Fruit fly (Drosophila melanogaster) whole organism, embryonic: ENCODE data around the gene CG7714.

Experiments used
- Atf-2 ChIP-seq: fragments of 200-800 bp; sonication (Bioruptor generic); optimal IDR thresholded peaks from 2 replicates; lab custom pipeline; 2016; ENCODE audit warnings: missing biosample characterization, missing genetic modification characterization
- CG10274 ChIP-seq: fragments of 200-800 bp; sonication (Bioruptor generic); optimal IDR thresholded peaks from 3 replicates; lab custom pipeline; 2017; ENCODE audit warnings: missing biosample characterization, mild to moderate bottlenecking, missing genetic modification characterization
- CG10431 ChIP-seq: fragments of 200-800 bp; sonication (Bioruptor generic); optimal IDR thresholded peaks from 3 replicates; lab custom pipeline; 2018; ENCODE audit warnings: missing biosample characterization, mild to moderate bottlenecking, missing genetic modification characterization
- CG10959 ChIP-seq: fragments of 200-800 bp; sonication (Bioruptor generic); IDR thresholded peaks from 2 replicates; pipeline ENCODE4 v1.3.6; 2022; ENCODE audit warnings: missing biosample characterization, missing genetic modification characterization
- CG12104 ChIP-seq: fragments of 200-800 bp; sonication (Bioruptor generic); optimal IDR thresholded peaks from 3 replicates; lab custom pipeline; 2016; ENCODE audit warnings: missing biosample characterization, missing genetic modification characterization
- CG13894 ChIP-seq: fragments of 200-800 bp; sonication (Bioruptor generic); optimal IDR thresholded peaks from 3 replicates; lab custom pipeline; 2018; ENCODE audit warnings: missing biosample characterization, mild to moderate bottlenecking, missing genetic modification characterization, moderate library complexity
- CG14014 ChIP-seq: fragments of 200-800 bp; sonication (Bioruptor generic); IDR thresholded peaks from 2 replicates; pipeline ENCODE4 v1.3.6; 2022; ENCODE audit warnings: missing biosample characterization, missing genetic modification characterization
- CG15269 ChIP-seq: fragments of 200-800 bp; sonication (Bioruptor generic); optimal IDR thresholded peaks from 2 replicates; lab custom pipeline; 2018; ENCODE audit warnings: missing biosample characterization, mild to moderate bottlenecking, missing genetic modification characterization, moderate library complexity
- CG1832 ChIP-seq: fragments of 200-800 bp; sonication (Bioruptor generic); optimal IDR thresholded peaks from 2 replicates; lab custom pipeline; 2017; ENCODE audit warnings: missing biosample characterization, mild to moderate bottlenecking, missing genetic modification characterization, inconsistent platforms
- CG18599 ChIP-seq: fragments of 200-800 bp; sonication (Bioruptor generic); optimal IDR thresholded peaks from 3 replicates; lab custom pipeline; 2017; ENCODE audit warnings: missing biosample characterization, missing genetic modification characterization, mild to moderate bottlenecking, moderate library complexity, missing genetic modification reagents
- CG18764 ChIP-seq: fragments of 200-800 bp; sonication (Bioruptor generic); optimal IDR thresholded peaks from 3 replicates; lab custom pipeline; 2016; ENCODE audit warnings: missing biosample characterization, missing genetic modification characterization
- CG2120 ChIP-seq: fragments of 200-800 bp; sonication (Bioruptor generic); optimal IDR thresholded peaks from 3 replicates; lab custom pipeline; 2016; ENCODE audit warnings: missing biosample characterization, missing genetic modification characterization
- CG2889 ChIP-seq: fragments of 200-800 bp; sonication (Bioruptor generic); IDR thresholded peaks from 3 replicates; pipeline ENCODE4 v1.3.6; 2022; ENCODE audit warnings: missing biosample characterization, missing genetic modification characterization
- CG31224 ChIP-seq: fragments of 200-800 bp; sonication (Bioruptor generic); IDR thresholded peaks from 2 replicates; pipeline ENCODE4 v1.3.6; 2022; ENCODE audit warnings: missing biosample characterization, missing genetic modification characterization
- CG34224 ChIP-seq: fragments of 200-800 bp; sonication (Bioruptor generic); IDR thresholded peaks from 3 replicates; pipeline ENCODE4 v1.3.6; 2022; ENCODE audit warnings: missing biosample characterization, missing genetic modification characterization; ENCODE audit not compliant: partially characterized antibody
- CG42726 ChIP-seq: fragments of 200-800 bp; sonication (Bioruptor generic); IDR thresholded peaks from 2 replicates; pipeline ENCODE4 v1.3.6; 2022; ENCODE audit warnings: missing biosample characterization, missing genetic modification characterization; ENCODE audit not compliant: partially characterized antibody
- CG4404 ChIP-seq: fragments of 200-800 bp; sonication (Bioruptor generic); IDR thresholded peaks from 2 replicates; pipeline ENCODE4 v1.3.6; 2022; ENCODE audit warnings: missing biosample characterization, missing genetic modification characterization
- CG6683 ChIP-seq: fragments of 200-800 bp; sonication (Bioruptor generic); optimal IDR thresholded peaks from 2 replicates; lab custom pipeline; 2017; ENCODE audit warnings: missing biosample characterization, mild to moderate bottlenecking, missing genetic modification characterization, missing genetic modification reagents
- CG6765 ChIP-seq: fragments of 200-800 bp; sonication (Bioruptor generic); optimal IDR thresholded peaks from 3 replicates; lab custom pipeline; 2017; ENCODE audit warnings: missing biosample characterization, mild to moderate bottlenecking, missing genetic modification characterization
- CG8281 ChIP-seq: fragments of 200-800 bp; sonication (Bioruptor generic); optimal IDR thresholded peaks from 2 replicates; lab custom pipeline; 2018; ENCODE audit warnings: missing biosample characterization, mild to moderate bottlenecking, missing genetic modification characterization, moderate library complexity
- CG8359 ChIP-seq: fragments of 200-800 bp; sonication (Bioruptor generic); optimal IDR thresholded peaks from 2 replicates; lab custom pipeline; 2017; ENCODE audit warnings: missing biosample characterization, mild to moderate bottlenecking, missing genetic modification characterization, borderline replicate concordance
- CG8388 ChIP-seq: fragments of 200-800 bp; sonication (Bioruptor generic); optimal IDR thresholded peaks from 2 replicates; lab custom pipeline; 2019; ENCODE audit warnings: missing biosample characterization, mild to moderate bottlenecking, missing genetic modification characterization, moderate library complexity
- CG9437 ChIP-seq: fragments of 200-800 bp; sonication (Bioruptor generic); optimal IDR thresholded peaks from 2 replicates; lab custom pipeline; 2018; ENCODE audit warnings: missing biosample characterization, mild to moderate bottlenecking, missing genetic modification characterization
- D19A ChIP-seq: fragments of 200-800 bp; optimal IDR thresholded peaks from 3 replicates; lab custom pipeline; 2019; ENCODE audit warnings: missing biosample characterization, mild to moderate bottlenecking, missing genetic modification characterization, moderate library complexity
- Deaf1 ChIP-seq: fragments of 200-800 bp; optimal IDR thresholded peaks from 3 replicates; lab custom pipeline; 2019; ENCODE audit warnings: missing biosample characterization, mild to moderate bottlenecking, missing genetic modification characterization, moderate library complexity
- Dref ChIP-seq: fragments of 200-800 bp; sonication (Bioruptor generic); IDR thresholded peaks from 2 replicates; pipeline ENCODE4 v1.3.6; 2022; ENCODE audit warnings: missing biosample characterization, missing genetic modification characterization
- Eip74EF ChIP-seq, 2 experiments: fragments of 200-800 bp in 1 of 2; fragments of >200 bp in 1 of 2; sonication (Bioruptor generic) in 1 of 2; optimal IDR thresholded peaks; 2 replicates each; lab custom pipeline; 2017 to 2019; ENCODE audit warnings: missing biosample characterization in 2 of 2, missing genetic modification characterization in 2 of 2, mild to moderate bottlenecking in 1 of 2, moderate library complexity in 1 of 2
- Fer3 ChIP-seq: fragments of 200-800 bp; sonication (Bioruptor generic); optimal IDR thresholded peaks from 2 replicates; lab custom pipeline; 2018; ENCODE audit warnings: missing biosample characterization, mild to moderate bottlenecking, missing genetic modification characterization, moderate library complexity
- HmgD ChIP-seq: fragments of 200-800 bp; sonication (Bioruptor generic); optimal IDR thresholded peaks from 3 replicates; lab custom pipeline; 2016; ENCODE audit warnings: missing biosample characterization, missing genetic modification characterization
- Neu2 ChIP-seq: fragments of 200-800 bp; sonication (Bioruptor generic); optimal IDR thresholded peaks from 3 replicates; lab custom pipeline; 2016; ENCODE audit warnings: missing biosample characterization, missing genetic modification characterization, borderline replicate concordance
- Oli ChIP-seq: fragments of 200-800 bp; sonication (Bioruptor generic); optimal IDR thresholded peaks from 2 replicates; lab custom pipeline; 2018; ENCODE audit warnings: missing biosample characterization, mild to moderate bottlenecking, missing genetic modification characterization, moderate library complexity
- Pdp1 ChIP-seq, 2 experiments: fragments of 200-800 bp; sonication (Bioruptor generic); optimal IDR thresholded peaks; 3 replicates each; lab custom pipeline; 2016; ENCODE audit warnings: missing biosample characterization in 2 of 2, missing genetic modification characterization in 2 of 2, mild to moderate bottlenecking in 1 of 2, moderate library complexity in 1 of 2
- Sry-β ChIP-seq: fragments of 200-800 bp; sonication (Bioruptor generic); optimal IDR thresholded peaks from 2 replicates; lab custom pipeline; 2018; ENCODE audit warnings: missing biosample characterization, mild to moderate bottlenecking, missing genetic modification characterization, moderate library complexity
- Trl ChIP-seq, 3 experiments: fragments of >200 bp in 2 of 3; fragments of 200-800 bp in 1 of 3; sonication (Bioruptor generic) in 1 of 3; optimal IDR thresholded peaks; 2 replicates in 1 of 3; 3 replicates in 2 of 3; lab custom pipeline; 2016 to 2017; ENCODE audit warnings: missing biosample characterization in 1 of 3, missing genetic modification characterization in 1 of 3
- aop ChIP-seq: fragments of 200-800 bp; sonication (Bioruptor generic); IDR thresholded peaks from 2 replicates; pipeline ENCODE4 v1.3.6; 2022; ENCODE audit warnings: missing biosample characterization, missing genetic modification characterization
- ap ChIP-seq: fragments of 200-800 bp; sonication (Bioruptor generic); IDR thresholded peaks from 2 replicates; pipeline ENCODE4 v1.3.6; 2022; ENCODE audit warnings: missing biosample characterization, missing genetic modification characterization
- bab2 ChIP-seq: fragments of 200-800 bp; sonication (Bioruptor generic); optimal IDR thresholded peaks from 2 replicates; lab custom pipeline; 2016; ENCODE audit warnings: missing biosample characterization, missing genetic modification characterization
- btn ChIP-seq: fragments of 200-800 bp; sonication (Bioruptor generic); optimal IDR thresholded peaks from 2 replicates; lab custom pipeline; 2016; ENCODE audit warnings: missing biosample characterization, missing genetic modification characterization
- caup ChIP-seq: fragments of 200-800 bp; sonication (Bioruptor generic); optimal IDR thresholded peaks from 3 replicates; lab custom pipeline; 2017; ENCODE audit warnings: missing biosample characterization, mild to moderate bottlenecking, missing genetic modification characterization, moderate library complexity; ENCODE audit not compliant: severe bottlenecking
- chm ChIP-seq: fragments of 200-800 bp; sonication (Bioruptor generic); IDR thresholded peaks from 2 replicates; pipeline ENCODE4 v1.3.6; 2022; ENCODE audit warnings: missing biosample characterization, missing genetic modification characterization
- gce ChIP-seq: fragments of 200-800 bp; sonication (Bioruptor generic); IDR thresholded peaks from 3 replicates; pipeline ENCODE4 v1.3.6; 2022; ENCODE audit warnings: missing biosample characterization, missing genetic modification characterization
- gsb-n ChIP-seq: fragments of 200-800 bp; sonication (Bioruptor generic); optimal IDR thresholded peaks from 3 replicates; lab custom pipeline; 2018; ENCODE audit warnings: missing biosample characterization, mild to moderate bottlenecking, missing genetic modification characterization
- h ChIP-seq: fragments of >200 bp; optimal IDR thresholded peaks from 2 replicates; lab custom pipeline; 2017
- hbn ChIP-seq: fragments of 200-800 bp; sonication (Bioruptor generic); IDR thresholded peaks from 2 replicates; pipeline ENCODE4 v1.3.6; 2022; ENCODE audit warnings: missing biosample characterization, missing genetic modification characterization; ENCODE audit not compliant: partially characterized antibody
- insv ChIP-seq, 2 experiments: fragments of 200-800 bp; sonication (Bioruptor generic); optimal IDR thresholded peaks; 3 replicates each; lab custom pipeline; 2016 to 2018; ENCODE audit warnings: missing biosample characterization in 2 of 2, missing genetic modification characterization in 2 of 2
- row ChIP-seq: fragments of 200-800 bp; sonication (Bioruptor generic); IDR thresholded peaks from 3 replicates; pipeline ENCODE4 v1.3.6; 2022; ENCODE audit warnings: missing biosample characterization, missing genetic modification characterization
- scrt ChIP-seq: fragments of 200-800 bp; sonication (Bioruptor generic); optimal IDR thresholded peaks from 2 replicates; lab custom pipeline; 2018; ENCODE audit warnings: missing biosample characterization, mild to moderate bottlenecking, missing genetic modification characterization, moderate library complexity

Gene CG7714

dm6 chr3R:18739978-18740954 is 14.0 kb upstream of the CG7714 start (continued):
- TF ChIP-seq gsb-n (tag; lab: Kevin White, UChicago): peak; percentile 34
- no peak for TF ChIP-seq D19A (tag; lab: Kevin White, UChicago)
- TF ChIP-seq CG2120 (GFP tag; lab: Kevin White, UChicago): peak; percentile 17
- TF ChIP-seq CG4404 (GFP tag; lab: Robert Waterston, UW): no peak
- TF ChIP-seq CG12104 (GFP tag; lab: Kevin White, UChicago): peak; percentile 11
- no peak for TF ChIP-seq CG10274 (GFP tag; lab: Kevin White, UChicago)
- TF ChIP-seq CG9437 (GFP tag; lab: Kevin White, UChicago): no peak
- no peak for TF ChIP-seq Pdp1 (GFP tag; optimal IDR thresholded peaks at IDR 0.05; lab: Kevin White, UChicago)
- TF ChIP-seq CG2889 (GFP tag; lab: Robert Waterston, UW): no peak
- no peak for TF ChIP-seq CG10959 (GFP tag; lab: Robert Waterston, UW)
- peak; percentile 88 to 98 for TF ChIP-seq Trl (optimal IDR thresholded peaks at IDR 0.05; lab: Kevin White, UChicago)
- no peak for TF ChIP-seq Trl (GFP tag; optimal IDR thresholded peaks at IDR 0.05; lab: Kevin White, UChicago)
- TF ChIP-seq CG8281 (tag; lab: Kevin White, UChicago): peak; percentile 9
- peak; percentile 56; the same call in 1 of the 2 replicates for TF ChIP-seq CG42726 (GFP tag; lab: Robert Waterston, UW)
- TF ChIP-seq bab2 (GFP tag; lab: Kevin White, UChicago): no peak
- TF ChIP-seq CG6683 (GFP tag; lab: Kevin White, UChicago): no peak
- TF ChIP-seq btn (GFP tag; lab: Kevin White, UChicago): no peak
- no peak for TF ChIP-seq Atf-2 (GFP tag; lab: Kevin White, UChicago)
- TF ChIP-seq CG10431 (GFP tag; lab: Kevin White, UChicago): no peak
- TF ChIP-seq Sry-β (GFP tag; lab: Kevin White, UChicago): peak; percentile 98
- peak; percentile 95 for TF ChIP-seq scrt
- no peak for TF ChIP-seq aop (GFP tag; lab: Robert Waterston, UW)
- TF ChIP-seq hbn: peak; percentile 33; the same call in 1 of the 2 replicates
- no peak for TF ChIP-seq CG1832 (GFP tag; lab: Kevin White, UChicago)
- TF ChIP-seq CG15269 (tag; lab: Kevin White, UChicago): peak; percentile 33
- no peak for TF ChIP-seq h (lab: Kevin White, UChicago)
- TF ChIP-seq ap (GFP tag; lab: Robert Waterston, UW): no peak
- no peak for TF ChIP-seq CG8388 (GFP tag; lab: Kevin White, UChicago)
- no peak for TF ChIP-seq CG6765 (GFP tag; lab: Kevin White, UChicago)
- TF ChIP-seq insv (GFP tag; optimal IDR thresholded peaks at IDR 0.05; lab: Kevin White, UChicago): no peak
- peak; percentile 89 for TF ChIP-seq row (GFP tag; lab: Robert Waterston, UW)
- peak; percentile 38 for TF ChIP-seq caup (GFP tag; lab: Kevin White, UChicago)
- no peak for TF ChIP-seq Fer3
- no peak; the same call in 1 of the 2 replicates for TF ChIP-seq CG14014
- no peak for TF ChIP-seq Eip74EF (GFP tag; optimal IDR thresholded peaks at IDR 0.05; lab: Kevin White, UChicago)
- peak; percentile 9 for TF ChIP-seq CG18599 (GFP tag; lab: Kevin White, UChicago)
- 0 out of 2 replicates have a peak, but pooled peaks have one; percentile 27 for TF ChIP-seq Dref (GFP tag; lab: Robert Waterston, UW)
- TF ChIP-seq CG13894 (tag; lab: Kevin White, UChicago): no peak
- TF ChIP-seq CG34224 (GFP tag; lab: Robert Waterston, UW): 0 out of 3 replicates have a peak, but pooled peaks have one; percentile 55
- TF ChIP-seq gce: no peak
- TF ChIP-seq HmgD (GFP tag; lab: Kevin White, UChicago): no peak
- peak; percentile 97 for TF ChIP-seq Deaf1
- no peak for TF ChIP-seq CG31224
- TF ChIP-seq Neu2 (GFP tag; lab: Kevin White, UChicago): no peak
- no peak for TF ChIP-seq Oli (tag; lab: Kevin White, UChicago)
- no peak for TF ChIP-seq CG18764
- no peak; the same call in 1 of the 2 replicates for TF ChIP-seq chm (GFP tag; lab: Robert Waterston, UW)
- no peak for TF ChIP-seq CG8359 (GFP tag; lab: Kevin White, UChicago)
